Worm (Caenorhabditis elegans): ENCODE results near the gene cut-3.

DNA sequence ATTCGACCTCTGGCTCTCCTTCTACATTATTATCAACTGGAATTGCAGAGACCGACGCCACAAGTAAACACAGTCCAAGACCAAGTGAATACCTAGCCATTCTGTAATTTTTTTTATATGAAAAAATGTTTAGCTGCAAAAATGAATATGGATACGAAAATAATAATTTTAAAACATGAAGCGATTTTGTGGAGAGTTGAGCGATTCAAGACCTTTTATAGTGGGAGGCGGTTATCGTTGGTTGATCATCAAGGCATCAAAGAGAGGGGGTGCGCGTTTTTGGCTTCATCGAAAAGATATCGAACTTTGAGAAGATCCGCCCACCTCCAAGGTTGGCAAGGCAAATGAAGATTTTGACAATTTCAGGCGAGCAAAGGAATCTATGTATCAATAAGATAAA lies at the start of gene cut-3:
- TF ChIP-seq ztf-23 (GFP tag; IDR thresholded peaks at IDR 0.05) (no peak), flt-1 (GFP tag; IDR thresholded peaks at IDR 0.05) (no peak), ref-1 (GFP tag; conservative IDR thresholded peaks at IDR 0.05) (no peak)
